Fruit fly (Drosophila melanogaster) whole organism, prepupa: ENCODE results near the gene lili.

Experiments used
- CG11902 ChIP-seq: fragments of 200-800 bp; sonication (Bioruptor generic); optimal IDR thresholded peaks from 3 replicates; lab custom pipeline; 2016; ENCODE audit warnings: missing biosample characterization, missing genetic modification characterization
- CG34406 ChIP-seq: fragments of 200-800 bp; sonication (Bioruptor generic); optimal IDR thresholded peaks from 3 replicates; lab custom pipeline; 2016; ENCODE audit warnings: missing biosample characterization, missing genetic modification characterization
- CG6792 ChIP-seq: fragments of 200-800 bp; sonication (Bioruptor generic); optimal IDR thresholded peaks from 3 replicates; lab custom pipeline; 2016; ENCODE audit warnings: missing biosample characterization, missing genetic modification characterization
- CG6854 ChIP-seq: fragments of 200-800 bp; sonication (Bioruptor generic); optimal IDR thresholded peaks from 2 replicates; lab custom pipeline; 2017; ENCODE audit warnings: missing biosample characterization, mild to moderate bottlenecking, missing genetic modification characterization
- CG9139 ChIP-seq: fragments of 200-800 bp; sonication (Bioruptor generic); optimal IDR thresholded peaks from 3 replicates; lab custom pipeline; 2017; ENCODE audit warnings: missing biosample characterization, mild to moderate bottlenecking, missing genetic modification characterization
- Eip78C ChIP-seq: fragments of 200-800 bp; sonication (Bioruptor generic); peaks from one replicate; lab custom pipeline; 2016; ENCODE audit warnings: missing biosample characterization, missing genetic modification characterization
- Ets96B ChIP-seq: fragments of 200-800 bp; optimal IDR thresholded peaks from 2 replicates; lab custom pipeline; 2019; ENCODE audit warnings: missing biosample characterization, mild to moderate bottlenecking, missing genetic modification characterization, moderate library complexity
- Hr4 ChIP-seq: fragments of 200-800 bp; sonication (Bioruptor generic); optimal IDR thresholded peaks from 3 replicates; lab custom pipeline; 2016; ENCODE audit warnings: missing biosample characterization, missing genetic modification characterization
- cyc ChIP-seq: fragments of 200-800 bp; sonication (Bioruptor generic); optimal IDR thresholded peaks from 3 replicates; lab custom pipeline; 2016; ENCODE audit warnings: missing biosample characterization, missing genetic modification characterization

DNA sequence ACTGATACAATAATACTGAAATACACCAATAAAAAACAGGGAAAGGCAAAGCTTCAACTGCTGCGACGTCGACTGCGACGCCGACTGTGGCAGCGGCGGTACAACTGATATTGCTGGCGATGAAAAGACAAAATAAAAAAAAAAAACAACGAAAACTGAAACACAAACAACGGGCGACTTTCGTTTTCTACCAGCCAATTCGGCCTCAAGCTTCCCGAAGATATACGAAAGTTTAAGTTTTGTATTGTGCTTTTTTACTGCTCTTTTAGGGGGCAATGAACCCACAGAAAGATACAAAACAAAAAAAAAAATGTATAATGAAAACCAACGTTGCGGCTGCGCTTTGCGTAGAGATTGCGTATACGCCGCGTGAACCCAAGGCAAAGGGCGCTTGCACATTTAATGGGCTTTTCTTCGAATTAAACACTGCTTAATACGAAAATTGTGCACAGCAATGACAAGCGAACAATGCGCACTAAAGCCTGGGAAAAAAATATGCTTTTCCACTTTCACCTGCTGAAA lies 35.5 kb downstream of the lili start:
- TF ChIP-seq CG34406 (GFP tag; lab: Kevin White, UChicago) (no peak), CG9139 (GFP tag; lab: Kevin White, UChicago) (no peak), Eip78C (GFP tag; lab: Kevin White, UChicago) (peak; percentile 35), CG6792 (GFP tag; lab: Kevin White, UChicago) (no peak), Hr4 (GFP tag; lab: Kevin White, UChicago) (no peak), cyc (GFP tag; lab: Kevin White, UChicago) (no peak), Ets96B (tag; lab: Kevin White, UChicago) (no peak), CG11902 (no peak), CG6854 (no peak)
